Fruit fly (Drosophila melanogaster) whole organism, embryonic: Measurements from ENCODE around the gene sro.

Source experiments
- Adf1 ChIP-seq: fragments of 200-800 bp; sonication (Bioruptor generic); IDR thresholded peaks from 2 replicates; pipeline ENCODE4 v1.3.6; 2022; ENCODE audit warnings: missing biosample characterization, missing genetic modification characterization
- Bteb2 ChIP-seq: fragments of 200-800 bp; sonication (Bioruptor generic); optimal IDR thresholded peaks from 2 replicates; lab custom pipeline; 2016; ENCODE audit warnings: missing biosample characterization, missing genetic modification characterization
- CG10979 ChIP-seq: fragments of 200-800 bp; sonication (Bioruptor generic); optimal IDR thresholded peaks from 2 replicates; lab custom pipeline; 2018; ENCODE audit warnings: missing biosample characterization, mild to moderate bottlenecking, missing genetic modification characterization, moderate library complexity
- CG11560 ChIP-seq: fragments of 200-800 bp; sonication (Bioruptor generic); IDR thresholded peaks from 3 replicates; pipeline ENCODE4 v1.3.6; 2022; ENCODE audit warnings: missing biosample characterization, missing genetic modification characterization
- CG11695 ChIP-seq: fragments of 200-800 bp; sonication (Bioruptor generic); IDR thresholded peaks from 3 replicates; pipeline ENCODE4 v1.3.6; 2022; ENCODE audit warnings: missing biosample characterization, missing genetic modification characterization
- CG14441 ChIP-seq: fragments of 200-800 bp; sonication (Bioruptor generic); IDR thresholded peaks from 2 replicates; pipeline ENCODE4 v1.3.6; 2022; ENCODE audit warnings: missing biosample characterization, missing genetic modification characterization
- CG14860 ChIP-seq: fragments of 200-800 bp; sonication (Bioruptor generic); IDR thresholded peaks from 3 replicates; pipeline ENCODE4 v1.3.6; 2022; ENCODE audit warnings: missing biosample characterization, missing genetic modification characterization; ENCODE audit not compliant: partially characterized antibody
- CG15269 ChIP-seq: fragments of 200-800 bp; sonication (Bioruptor generic); optimal IDR thresholded peaks from 2 replicates; lab custom pipeline; 2018; ENCODE audit warnings: missing biosample characterization, mild to moderate bottlenecking, missing genetic modification characterization, moderate library complexity
- CG1602 ChIP-seq: fragments of 200-800 bp; sonication (Bioruptor generic); optimal IDR thresholded peaks from 3 replicates; lab custom pipeline; 2016; ENCODE audit warnings: missing biosample characterization, missing genetic modification characterization
- CG16815 ChIP-seq: fragments of 200-800 bp; sonication (Bioruptor generic); optimal IDR thresholded peaks from 3 replicates; lab custom pipeline; 2017; ENCODE audit warnings: missing biosample characterization, mild to moderate bottlenecking, missing genetic modification characterization
- CG17359 ChIP-seq: fragments of 200-800 bp; sonication (Bioruptor generic); optimal IDR thresholded peaks from 3 replicates; lab custom pipeline; 2018; ENCODE audit warnings: missing biosample characterization, mild to moderate bottlenecking, missing genetic modification characterization, moderate library complexity
- CG17829 ChIP-seq: fragments of 200-800 bp; optimal IDR thresholded peaks from 2 replicates; lab custom pipeline; 2019; ENCODE audit warnings: missing biosample characterization, mild to moderate bottlenecking, missing genetic modification characterization, moderate library complexity
- CG18011 ChIP-seq: fragments of 200-800 bp; sonication (Bioruptor generic); optimal IDR thresholded peaks from 2 replicates; lab custom pipeline; 2017; ENCODE audit warnings: missing biosample characterization, missing genetic modification characterization, mild to moderate bottlenecking, moderate library complexity, missing genotype
- CG18619 ChIP-seq: fragments of 200-800 bp; sonication (Bioruptor generic); optimal IDR thresholded peaks from 3 replicates; lab custom pipeline; 2017; ENCODE audit warnings: missing biosample characterization, mild to moderate bottlenecking, missing genetic modification characterization
- CG2712 ChIP-seq: fragments of 200-800 bp; optimal IDR thresholded peaks from 3 replicates; lab custom pipeline; 2019; ENCODE audit warnings: missing biosample characterization, mild to moderate bottlenecking, missing genetic modification characterization, moderate library complexity
- CG32772 ChIP-seq: fragments of 200-800 bp; sonication (Bioruptor generic); IDR thresholded peaks from 2 replicates; pipeline ENCODE4 v1.3.6; 2022; ENCODE audit warnings: missing biosample characterization, missing genetic modification characterization
- CG34376 ChIP-seq: fragments of 200-800 bp; sonication (Bioruptor generic); optimal IDR thresholded peaks from 2 replicates; lab custom pipeline; 2018; ENCODE audit warnings: missing biosample characterization, mild to moderate bottlenecking, missing genetic modification characterization
- CG42726 ChIP-seq: fragments of 200-800 bp; sonication (Bioruptor generic); IDR thresholded peaks from 2 replicates; pipeline ENCODE4 v1.3.6; 2022; ENCODE audit warnings: missing biosample characterization, missing genetic modification characterization; ENCODE audit not compliant: partially characterized antibody
- CG4282 ChIP-seq: fragments of 200-800 bp; sonication (Bioruptor generic); optimal IDR thresholded peaks from 2 replicates; lab custom pipeline; 2016; ENCODE audit warnings: missing biosample characterization, missing genetic modification characterization
- CG4854 ChIP-seq: fragments of 200-800 bp; sonication (Bioruptor generic); optimal IDR thresholded peaks from 2 replicates; lab custom pipeline; 2016; ENCODE audit warnings: missing biosample characterization, missing genetic modification characterization, inconsistent platforms
- CG5245 ChIP-seq: fragments of 200-800 bp; sonication (Bioruptor generic); optimal IDR thresholded peaks from 3 replicates; lab custom pipeline; 2016; ENCODE audit warnings: missing biosample characterization, missing genetic modification characterization
- CG9817 ChIP-seq: fragments of 200-800 bp; sonication (Bioruptor generic); optimal IDR thresholded peaks from 2 replicates; lab custom pipeline; 2018; ENCODE audit warnings: missing biosample characterization, mild to moderate bottlenecking, missing genetic modification characterization, moderate library complexity
- CkIIα-i1 ChIP-seq: fragments of 200-800 bp; sonication (Bioruptor generic); IDR thresholded peaks from 2 replicates; pipeline ENCODE4 v1.3.6; 2022; ENCODE audit warnings: missing biosample characterization, missing genetic modification characterization
- Dip2 ChIP-seq: fragments of 200-800 bp; sonication (Bioruptor generic); IDR thresholded peaks from 2 replicates; pipeline ENCODE4 v1.3.6; 2022; ENCODE audit warnings: missing biosample characterization, missing genetic modification characterization
- Drgx ChIP-seq: fragments of 200-800 bp; sonication (Bioruptor generic); IDR thresholded peaks from 2 replicates; pipeline ENCODE4 v1.3.6; 2022; ENCODE audit warnings: missing biosample characterization, missing genetic modification characterization
- Gug ChIP-seq: fragments of 200-800 bp; sonication (Bioruptor generic); IDR thresholded peaks from 4 replicates; pipeline ENCODE4 v1.3.6; 2022; ENCODE audit warnings: missing biosample characterization, missing genetic modification characterization
- NK7.1 ChIP-seq: fragments of 200-800 bp; sonication (Bioruptor generic); optimal IDR thresholded peaks from 3 replicates; lab custom pipeline; 2016; ENCODE audit warnings: missing biosample characterization, missing genetic modification characterization
- Nf-YB ChIP-seq: fragments of 200-800 bp; sonication (Bioruptor generic); optimal IDR thresholded peaks from 3 replicates; lab custom pipeline; 2019; ENCODE audit warnings: missing biosample characterization, mild to moderate bottlenecking, missing genetic modification characterization, moderate library complexity
- Oaz ChIP-seq: fragments of 200-800 bp; sonication (Bioruptor generic); IDR thresholded peaks from 2 replicates; pipeline ENCODE4 v1.3.6; 2022; ENCODE audit warnings: missing biosample characterization, missing genetic modification characterization
- Ravus ChIP-seq: fragments of 200-800 bp; sonication (Bioruptor generic); IDR thresholded peaks from 2 replicates; pipeline ENCODE4 v1.3.6; 2022; ENCODE audit warnings: missing biosample characterization, missing genetic modification characterization
- Trl ChIP-seq, 3 experiments: fragments of >200 bp in 2 of 3; fragments of 200-800 bp in 1 of 3; sonication (Bioruptor generic) in 1 of 3; optimal IDR thresholded peaks; 2 replicates in 1 of 3; 3 replicates in 2 of 3; lab custom pipeline; 2016 to 2017; ENCODE audit warnings: missing biosample characterization in 1 of 3, missing genetic modification characterization in 1 of 3
- abd-A ChIP-seq: fragments of 200-800 bp; sonication (Bioruptor generic); optimal IDR thresholded peaks from 3 replicates; lab custom pipeline; 2019; ENCODE audit warnings: missing biosample characterization, mild to moderate bottlenecking, missing genetic modification characterization, moderate library complexity
- amos ChIP-seq: fragments of 200-800 bp; sonication (Bioruptor generic); IDR thresholded peaks from 2 replicates; pipeline ENCODE4 v1.3.6; 2022; ENCODE audit warnings: missing biosample characterization, missing genetic modification characterization; ENCODE audit not compliant: partially characterized antibody
- ap ChIP-seq: fragments of 200-800 bp; sonication (Bioruptor generic); IDR thresholded peaks from 2 replicates; pipeline ENCODE4 v1.3.6; 2022; ENCODE audit warnings: missing biosample characterization, missing genetic modification characterization
- chn ChIP-seq: fragments of 200-800 bp; sonication (Bioruptor generic); optimal IDR thresholded peaks from 2 replicates; lab custom pipeline; 2016; ENCODE audit warnings: missing biosample characterization, missing genetic modification characterization
- ci ChIP-seq: fragments of 200-800 bp; sonication (Bioruptor generic); IDR thresholded peaks from 3 replicates; pipeline ENCODE4 v1.3.6; 2022; ENCODE audit warnings: missing biosample characterization, missing genetic modification characterization
- insv ChIP-seq, 2 experiments: fragments of 200-800 bp; sonication (Bioruptor generic); optimal IDR thresholded peaks; 3 replicates each; lab custom pipeline; 2016 to 2018; ENCODE audit warnings: missing biosample characterization in 2 of 2, missing genetic modification characterization in 2 of 2
- jigr1 ChIP-seq: fragments of 200-800 bp; sonication (Bioruptor generic); IDR thresholded peaks from 3 replicates; pipeline ENCODE4 v1.3.6; 2022; ENCODE audit warnings: missing biosample characterization, missing genetic modification characterization
- prd ChIP-seq, 3 experiments: fragments of >200 bp in 2 of 3; fragments of 200-800 bp in 1 of 3; sonication (Bioruptor generic) in 1 of 3; optimal IDR thresholded peaks in 2 of 3; IDR thresholded peaks in 1 of 3; 2 replicates in 2 of 3; 3 replicates in 1 of 3; pipeline versions ENCODE4 v1.3.6 to Lab custom; 2017 to 2022; ENCODE audit warnings: missing biosample characterization in 1 of 3, missing genetic modification characterization in 1 of 3
- row ChIP-seq: fragments of 200-800 bp; sonication (Bioruptor generic); IDR thresholded peaks from 3 replicates; pipeline ENCODE4 v1.3.6; 2022; ENCODE audit warnings: missing biosample characterization, missing genetic modification characterization
- sc ChIP-seq, 3 experiments: fragments of >200 bp in 2 of 3; fragments of 200-800 bp in 1 of 3; sonication (Bioruptor generic) in 1 of 3; optimal IDR thresholded peaks; 2 replicates in 2 of 3; 3 replicates in 1 of 3; lab custom pipeline; 2017; ENCODE audit warnings: mild to moderate bottlenecking in 1 of 3, missing biosample characterization in 1 of 3, missing genetic modification characterization in 1 of 3, missing genetic modification reagents in 1 of 3
- slp2 ChIP-seq: fragments of 200-800 bp; sonication (Bioruptor generic); optimal IDR thresholded peaks from 2 replicates; lab custom pipeline; 2016; ENCODE audit warnings: missing biosample characterization, missing genetic modification characterization
- stwl ChIP-seq: fragments of 200-800 bp; sonication (Bioruptor generic); optimal IDR thresholded peaks from 3 replicates; lab custom pipeline; 2018; ENCODE audit warnings: missing biosample characterization, mild to moderate bottlenecking, missing genetic modification characterization, moderate library complexity
- tin ChIP-seq: fragments of 200-800 bp; sonication (Bioruptor generic); optimal IDR thresholded peaks from 3 replicates; lab custom pipeline; 2016; ENCODE audit warnings: missing biosample characterization, missing genetic modification characterization
- tna ChIP-seq: fragments of 200-800 bp; sonication (Bioruptor generic); IDR thresholded peaks from 2 replicates; pipeline ENCODE4 v1.3.6; 2022; ENCODE audit warnings: missing biosample characterization, missing genetic modification characterization; ENCODE audit not compliant: partially characterized antibody
- twi ChIP-seq: fragments of 200-800 bp; optimal IDR thresholded peaks from 2 replicates; lab custom pipeline; 2019; ENCODE audit warnings: missing biosample characterization, mild to moderate bottlenecking, missing genetic modification characterization, moderate library complexity

sro gene

dm6 chr3R:29749304-29750066 is 44.9 kb upstream of the sro start (continued):
- TF ChIP-seq CG14860 (GFP tag; lab: Robert Waterston, UW) (0 out of 3 replicates have a peak, but pooled peaks have one; percentile 5), CG17359 (tag; lab: Kevin White, UChicago) (no peak)

dm6 chr3R:29755248-29755647 is 39.1 kb upstream of the sro start:
- TF ChIP-seq jigr1 (0 out of 3 replicates have a peak, but pooled peaks have one; percentile 30), CG11560 (tag; lab: Robert Waterston, UW) (0 out of 3 replicates have a peak, but pooled peaks have one; percentile 35), insv (GFP tag; optimal IDR thresholded peaks at IDR 0.05; lab: Kevin White, UChicago) (no peak), CG10979 (tag; lab: Kevin White, UChicago) (peak; percentile 20), CkIIα-i1 (no peak), twi (tag; lab: Kevin White, UChicago) (no peak), prd (optimal IDR thresholded peaks at IDR 0.05; lab: Kevin White, UChicago) (no peak), prd (GFP tag; IDR thresholded peaks at IDR 0.05; lab: Robert Waterston, UW) (peak; percentile 46; the same call in 1 of the 3 replicates), ap (0 out of 2 replicates have a peak, but pooled peaks have one; percentile 11), Drgx (GFP tag; lab: Robert Waterston, UW) (peak; percentile 87), CG2712 (tag; lab: Kevin White, UChicago) (no peak), CG4854 (GFP tag; lab: Kevin White, UChicago) (no peak), CG14441 (GFP tag; lab: Robert Waterston, UW) (peak; percentile 66), slp2 (GFP tag; lab: Kevin White, UChicago) (no peak), Oaz (GFP tag; lab: Robert Waterston, UW) (no peak), CG9817 (tag; lab: Kevin White, UChicago) (peak; percentile 32), tna (GFP tag; lab: Robert Waterston, UW) (no peak), CG18619 (GFP tag; lab: Kevin White, UChicago) (no peak), Adf1 (GFP tag; lab: Robert Waterston, UW) (no peak), CG42726 (GFP tag; lab: Robert Waterston, UW) (no peak), CG1602 (GFP tag; lab: Kevin White, UChicago) (no peak), CG16815 (GFP tag; lab: Kevin White, UChicago) (no peak), chn (GFP tag; lab: Kevin White, UChicago) (no peak), ci (GFP tag; lab: Robert Waterston, UW) (peak; percentile 68), tin (peak; percentile 23), Trl (optimal IDR thresholded peaks at IDR 0.05; lab: Kevin White, UChicago) (no peak), Trl (GFP tag; optimal IDR thresholded peaks at IDR 0.05; lab: Kevin White, UChicago) (no peak), sc (optimal IDR thresholded peaks at IDR 0.05; lab: Kevin White, UChicago) (no peak), sc (GFP tag; optimal IDR thresholded peaks at IDR 0.05; lab: Kevin White, UChicago) (no peak), CG11695 (GFP tag; lab: Robert Waterston, UW) (no peak), Nf-YB (no peak), Gug (GFP tag; lab: Robert Waterston, UW) (peak; percentile 29; the same call in 1 of the 4 replicates), CG34376 (no peak), amos (GFP tag; lab: Robert Waterston, UW) (no peak), CG17829 (tag; lab: Kevin White, UChicago) (no peak), CG32772 (GFP tag; lab: Robert Waterston, UW) (peak; percentile 52), abd-A (tag; lab: Kevin White, UChicago) (no peak), NK7.1 (no peak), Dip2 (no peak), CG5245 (GFP tag; lab: Kevin White, UChicago) (no peak), Bteb2 (GFP tag; lab: Kevin White, UChicago) (no peak), Ravus (no peak), row (GFP tag; lab: Robert Waterston, UW) (peak; percentile 45), CG18011 (GFP tag; lab: Kevin White, UChicago) (no peak), stwl (no peak), CG15269 (tag; lab: Kevin White, UChicago) (no peak), CG4282 (GFP tag; lab: Kevin White, UChicago) (no peak)
